Fruit fly (Drosophila melanogaster) whole organism, pupa: ENCODE results near the gene Fum2.

ENCODE experiments used
- CG10348 ChIP-seq: fragments of 200-800 bp; sonication (Bioruptor generic); IDR thresholded peaks from 2 replicates; pipeline ENCODE4 v1.3.6; 2022; ENCODE audit warnings: missing biosample characterization, missing genetic modification characterization
- CG14655 ChIP-seq: fragments of 200-800 bp; sonication (Bioruptor generic); optimal IDR thresholded peaks from 3 replicates; lab custom pipeline; 2017; ENCODE audit warnings: mild to moderate bottlenecking, missing biosample characterization, missing genetic modification reagents, missing genetic modification characterization
- CG15710 ChIP-seq: fragments of 200-800 bp; sonication (Bioruptor generic); optimal IDR thresholded peaks from 2 replicates; lab custom pipeline; 2018; ENCODE audit warnings: missing biosample characterization, mild to moderate bottlenecking, missing genetic modification characterization, moderate library complexity
- CG17806 ChIP-seq: fragments of 200-800 bp; sonication (Bioruptor generic); optimal IDR thresholded peaks from 2 replicates; lab custom pipeline; 2018; ENCODE audit warnings: missing biosample characterization, mild to moderate bottlenecking, missing genetic modification characterization, moderate library complexity
- CG32121 ChIP-seq: fragments of 200-800 bp; sonication (Bioruptor generic); IDR thresholded peaks from 2 replicates; pipeline ENCODE4 v1.3.6; 2022; ENCODE audit warnings: missing biosample characterization, missing genetic modification characterization
- CG34367 ChIP-seq: fragments of 200-800 bp; sonication (Bioruptor generic); optimal IDR thresholded peaks from 2 replicates; lab custom pipeline; 2018; ENCODE audit warnings: missing biosample characterization, mild to moderate bottlenecking, missing genetic modification characterization
- CG4496 ChIP-seq: fragments of 200-800 bp; sonication (Bioruptor generic); IDR thresholded peaks from 3 replicates; pipeline ENCODE4 v1.3.6; 2022; ENCODE audit warnings: missing biosample characterization, missing genetic modification characterization
- D1 ChIP-seq: fragments of 200-800 bp; sonication (Bioruptor generic); optimal IDR thresholded peaks from 2 replicates; lab custom pipeline; 2018; ENCODE audit warnings: missing biosample characterization, mild to moderate bottlenecking, missing genetic modification characterization, moderate library complexity
- EcR ChIP-seq: fragments of 200-800 bp; sonication (Bioruptor generic); optimal IDR thresholded peaks from 3 replicates; lab custom pipeline; 2019; ENCODE audit warnings: missing biosample characterization, missing genetic modification characterization, mild to moderate bottlenecking, moderate library complexity, missing genetic modification reagents
- Ets98B ChIP-seq: fragments of 200-800 bp; sonication (Bioruptor generic); IDR thresholded peaks from 2 replicates; pipeline ENCODE4 v1.3.6; 2022; ENCODE audit warnings: missing biosample characterization, missing genetic modification characterization
- Pif1A ChIP-seq: fragments of 200-800 bp; sonication (Bioruptor generic); optimal IDR thresholded peaks from 3 replicates; lab custom pipeline; 2016; ENCODE audit warnings: missing biosample characterization, missing genetic modification characterization
- rn ChIP-seq: fragments of 200-800 bp; sonication (Bioruptor generic); IDR thresholded peaks from 2 replicates; pipeline ENCODE4 v1.3.6; 2022; ENCODE audit warnings: missing biosample characterization, missing genetic modification characterization

DNA sequence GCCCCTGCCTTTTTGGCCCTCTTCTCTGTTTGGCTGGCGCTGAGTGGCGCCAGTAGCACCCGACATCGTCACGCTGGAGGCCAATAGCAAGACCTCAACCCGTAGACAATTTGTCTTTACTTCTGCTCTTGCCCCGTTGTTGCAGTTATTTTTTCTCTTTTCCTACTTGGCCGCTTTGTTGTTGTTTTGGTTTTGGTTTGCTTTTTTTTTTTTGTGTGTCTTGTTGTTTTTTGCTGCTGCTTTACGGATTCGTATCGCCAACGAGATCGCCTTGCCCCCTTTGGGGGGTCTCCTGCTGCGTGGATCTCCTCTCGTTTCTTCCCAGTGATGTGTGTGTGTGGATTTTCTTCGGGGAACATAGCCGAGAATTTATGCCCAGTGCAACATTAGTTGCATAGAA is 49.7 kb upstream of the Fum2 start:
- TF ChIP-seq CG17806 = peak; percentile 16
- peak; percentile 48; the same call in 1 of the 2 replicates for TF ChIP-seq CG32121 (GFP tag; lab: Robert Waterston, UW)
- peak; percentile 79 for TF ChIP-seq CG4496 (GFP tag; lab: Robert Waterston, UW)
- peak; percentile 26 for TF ChIP-seq CG15710 (tag; lab: Kevin White, UChicago)
- no peak; the same call in 1 of the 2 replicates for TF ChIP-seq rn (GFP tag; lab: Robert Waterston, UW)
- no peak for TF ChIP-seq CG10348 (GFP tag; lab: Robert Waterston, UW)
- TF ChIP-seq CG34367 = peak; percentile 24
- TF ChIP-seq EcR (GFP tag; lab: Kevin White, UChicago) = no peak
- TF ChIP-seq D1 (tag; lab: Kevin White, UChicago) = no peak
- peak; percentile 57 for TF ChIP-seq Ets98B (GFP tag; lab: Robert Waterston, UW)
- TF ChIP-seq Pif1A = peak; percentile 78
- TF ChIP-seq CG14655 (GFP tag; lab: Kevin White, UChicago) = peak; percentile 67
